Fruit fly (Drosophila melanogaster): ENCODE data around the gene shams.

shams gene

DNA sequence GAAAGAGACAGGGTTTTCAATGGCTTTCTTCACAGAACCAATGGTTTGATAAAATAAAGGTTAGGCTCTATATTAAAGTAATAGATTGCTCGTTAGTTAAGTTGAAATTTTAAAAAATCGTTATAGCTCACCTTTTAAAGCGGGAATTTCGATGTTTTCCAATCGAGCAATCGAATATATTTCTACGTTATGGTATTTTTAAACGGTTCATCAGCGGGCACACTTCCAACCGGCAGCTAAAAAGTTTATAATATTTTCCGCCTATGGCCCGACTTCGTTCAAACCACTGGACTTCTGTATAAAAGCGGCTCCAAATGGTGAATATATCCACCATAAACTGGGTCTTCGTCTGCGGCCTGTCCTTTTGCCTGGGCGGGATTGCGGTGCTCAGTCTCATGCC, 51.4 kb downstream of the shams start, which contains the start of gene beta4GalT7:
TSS of gene beta4GalT7 (plus strand) at position 201 of the 400 bp plus-strand sequence.
- no peak for TF ChIP-seq gl (tag; optimal IDR thresholded peaks at IDR 0.05)
- TF ChIP-seq CG32121 (GFP tag; IDR thresholded peaks at IDR 0.05): no peak
- no peak for TF ChIP-seq CG4496 (GFP tag; IDR thresholded peaks at IDR 0.05)
- no peak for TF ChIP-seq CG10348 (GFP tag; IDR thresholded peaks at IDR 0.05)
- no peak for TF ChIP-seq CG17806 (tag; optimal IDR thresholded peaks at IDR 0.05)
- TF ChIP-seq fd96Ca (GFP tag; IDR thresholded peaks at IDR 0.05): no peak
- TF ChIP-seq EcR (GFP tag; optimal IDR thresholded peaks at IDR 0.05): no peak
- no peak for TF ChIP-seq CG9948 (tag; optimal IDR thresholded peaks at IDR 0.05)
- TF ChIP-seq Pif1B (GFP tag; optimal IDR thresholded peaks at IDR 0.05): no peak
- TF ChIP-seq CG8301 (tag; optimal IDR thresholded peaks at IDR 0.05): no peak
- TF ChIP-seq Snoo (tag; optimal IDR thresholded peaks at IDR 0.05): no peak
- TF ChIP-seq CG12605 (GFP tag; IDR thresholded peaks at IDR 0.05): no peak
- no peak for TF ChIP-seq CG34367 (tag; optimal IDR thresholded peaks at IDR 0.05)
- no peak for TF ChIP-seq CG13204 (GFP tag; optimal IDR thresholded peaks at IDR 0.05)
- TF ChIP-seq Ets98B (GFP tag; IDR thresholded peaks at IDR 0.05): no peak
- TF ChIP-seq CG15710 (tag; optimal IDR thresholded peaks at IDR 0.05): no peak
- no peak for TF ChIP-seq rn (GFP tag; IDR thresholded peaks at IDR 0.05)
- TF ChIP-seq CG8159 (tag; optimal IDR thresholded peaks at IDR 0.05): no peak

All from whole organism, pupa.